Fruit fly (Drosophila melanogaster) whole organism, prepupa: ENCODE data around the gene APP-BP1.

ENCODE experiments used
- CG11294 ChIP-seq: fragments of 200-800 bp; sonication (Bioruptor generic); IDR thresholded peaks from 2 replicates; pipeline ENCODE4 v1.3.6; 2022; ENCODE audit warnings: missing biosample characterization, missing genetic modification characterization
- CG11902 ChIP-seq: fragments of 200-800 bp; sonication (Bioruptor generic); optimal IDR thresholded peaks from 3 replicates; lab custom pipeline; 2016; ENCODE audit warnings: missing biosample characterization, missing genetic modification characterization
- CG3032 ChIP-seq: fragments of 200-800 bp; optimal IDR thresholded peaks from 2 replicates; lab custom pipeline; 2019; ENCODE audit warnings: missing biosample characterization, mild to moderate bottlenecking, missing genetic modification characterization, moderate library complexity

DNA sequence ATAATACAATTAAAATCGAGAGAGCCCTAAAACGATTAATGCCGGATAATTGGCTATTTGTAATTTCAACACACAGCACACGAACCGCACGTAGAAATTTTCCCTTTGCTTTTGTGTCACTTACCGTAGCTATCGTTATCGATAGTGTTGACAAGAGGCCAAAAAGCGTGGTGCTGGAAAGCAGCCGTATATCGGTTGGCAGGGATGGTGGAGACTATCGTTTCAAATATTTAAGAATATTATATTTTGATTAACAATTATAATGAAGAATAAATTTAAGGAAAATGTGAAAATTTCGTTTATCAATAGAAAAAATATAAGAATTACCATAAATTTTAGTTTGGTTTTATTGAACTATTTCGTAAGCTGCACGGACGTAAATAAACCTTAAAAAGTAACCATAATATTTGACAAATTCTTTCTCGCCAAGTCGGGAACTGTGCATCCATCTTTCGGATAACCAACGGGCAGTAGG, 5.1 kb upstream of the APP-BP1 start, which contains the start of gene JIL-1:
- TF ChIP-seq CG11902 (GFP tag; lab: Kevin White, UChicago) = peak; percentile 32
- TF ChIP-seq CG11294 (GFP tag; lab: Robert Waterston, UW) = peak; percentile 32; the same call in 1 of the 2 replicates
- peak; percentile 48 for TF ChIP-seq CG3032 (tag; lab: Kevin White, UChicago)
